Worm (Caenorhabditis elegans): ENCODE measurements around the gene F32E10.8.

Gene F32E10.8

DNA sequence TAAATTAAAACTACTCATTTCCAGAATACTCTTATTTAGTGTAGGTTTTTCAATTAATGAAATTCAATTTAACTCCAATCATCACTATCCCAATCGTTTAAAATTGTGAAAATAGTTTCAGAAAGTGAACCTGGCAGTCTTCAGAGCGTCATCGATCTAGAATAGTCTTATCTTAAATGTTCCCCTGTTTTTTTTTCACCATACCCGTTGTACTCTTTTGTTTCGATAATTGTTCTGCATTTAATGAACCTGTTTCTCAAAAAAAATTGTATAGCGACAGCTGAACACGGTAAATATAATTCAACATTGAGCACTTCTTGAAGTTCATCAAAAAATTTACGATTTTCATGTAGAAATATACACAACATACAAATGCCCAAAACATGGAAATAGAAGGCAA is 16.2 kb upstream of the F32E10.8 start (continued):
- TF ChIP-seq ZK546.5 (tag; optimal IDR thresholded peaks at IDR 0.05): no peak
- no peak for TF ChIP-seq pha-4 (GFP tag; IDR thresholded peaks at IDR 0.05)
- TF ChIP-seq pha-4 (tag; optimal IDR thresholded peaks at IDR 0.05): no peak
- no peak for TF ChIP-seq egl-43 (GFP tag; IDR thresholded peaks at IDR 0.05)
- TF ChIP-seq T20F7.1 (GFP tag; optimal IDR thresholded peaks at IDR 0.05): peak; percentile 30
- no peak for TF ChIP-seq saeg-2 (GFP tag; IDR thresholded peaks at IDR 0.05)
- no peak for TF ChIP-seq gei-8 (GFP tag; optimal IDR thresholded peaks at IDR 0.05)
- TF ChIP-seq nhr-237 (tag; optimal IDR thresholded peaks at IDR 0.05): no peak
- TF ChIP-seq Y75B8A.6 (GFP tag; IDR thresholded peaks at IDR 0.05): no peak
- TF ChIP-seq mdl-1 (tag; optimal IDR thresholded peaks at IDR 0.05): no peak
- no peak for TF ChIP-seq sdz-12 (GFP tag; optimal IDR thresholded peaks at IDR 0.05)
- no peak for TF ChIP-seq lin-29 (GFP tag; IDR thresholded peaks at IDR 0.05)
- no peak for TF ChIP-seq lin-15B (tag; optimal IDR thresholded peaks at IDR 0.05)
- TF ChIP-seq ceh-28 (tag; optimal IDR thresholded peaks at IDR 0.05): no peak
- TF ChIP-seq ces-1 (GFP tag; optimal IDR thresholded peaks at IDR 0.05): no peak
- TF ChIP-seq hlh-30 (tag; optimal IDR thresholded peaks at IDR 0.05; ENCODE audit: insufficient read depth): no peak
- TF ChIP-seq nhr-28 (tag; optimal IDR thresholded peaks at IDR 0.05): no peak
- TF ChIP-seq F44E2.7 (GFP tag; IDR thresholded peaks at IDR 0.05): no peak
- no peak for TF ChIP-seq daf-8 (GFP tag; IDR thresholded peaks at IDR 0.05)
- no peak for TF ChIP-seq zfp-2 (tag; optimal IDR thresholded peaks at IDR 0.05)
- no peak for TF ChIP-seq tag-97 (GFP tag; IDR thresholded peaks at IDR 0.05)
- TF ChIP-seq nhr-11 (tag; optimal IDR thresholded peaks at IDR 0.05): no peak
- TF ChIP-seq R02D3.7 (tag; optimal IDR thresholded peaks at IDR 0.05): no peak
- no peak for TF ChIP-seq lir-3 (tag; optimal IDR thresholded peaks at IDR 0.05)
- peak; percentile 83 for TF ChIP-seq aha-1 (tag)
- 0 out of 2 replicates have a peak, but pooled peaks have one; percentile 24 for TF ChIP-seq zfp-3 (GFP tag; conservative IDR thresholded peaks at IDR 0.05)

DNA sequence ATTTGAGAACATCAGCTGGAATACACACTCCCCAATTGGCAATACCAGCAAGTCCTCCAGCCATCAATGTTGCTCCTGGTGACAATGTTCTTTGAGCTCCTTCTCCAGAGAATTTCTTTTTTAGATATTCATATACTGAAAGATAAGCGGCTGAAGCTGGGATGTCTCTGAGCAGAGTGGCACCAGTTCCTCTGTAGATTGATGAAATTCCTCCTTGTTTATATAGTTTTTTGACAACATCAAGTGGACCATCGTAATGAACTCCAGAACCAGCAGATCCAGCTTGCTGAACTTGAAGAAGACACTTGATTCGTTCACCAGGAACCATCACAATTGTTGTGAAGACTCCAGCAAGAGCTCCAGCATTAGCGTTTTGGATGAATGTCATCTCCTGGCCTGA is 15.3 kb upstream of the F32E10.8 start:
- no peak for TF ChIP-seq daf-8 (GFP tag; IDR thresholded peaks at IDR 0.05)
- TF ChIP-seq lin-29 (GFP tag; IDR thresholded peaks at IDR 0.05): no peak
- TF ChIP-seq aha-1 (tag): peak; percentile 70
- peak in 1 of 2 experiments; percentile 74 for TF ChIP-seq unc-62 (GFP tag; optimal IDR thresholded peaks at IDR 0.05 in 1 of 2)
- no peak for TF ChIP-seq unc-62 (tag; optimal IDR thresholded peaks at IDR 0.05)
- no peak for TF ChIP-seq ces-1 (GFP tag; optimal IDR thresholded peaks at IDR 0.05)

DNA sequence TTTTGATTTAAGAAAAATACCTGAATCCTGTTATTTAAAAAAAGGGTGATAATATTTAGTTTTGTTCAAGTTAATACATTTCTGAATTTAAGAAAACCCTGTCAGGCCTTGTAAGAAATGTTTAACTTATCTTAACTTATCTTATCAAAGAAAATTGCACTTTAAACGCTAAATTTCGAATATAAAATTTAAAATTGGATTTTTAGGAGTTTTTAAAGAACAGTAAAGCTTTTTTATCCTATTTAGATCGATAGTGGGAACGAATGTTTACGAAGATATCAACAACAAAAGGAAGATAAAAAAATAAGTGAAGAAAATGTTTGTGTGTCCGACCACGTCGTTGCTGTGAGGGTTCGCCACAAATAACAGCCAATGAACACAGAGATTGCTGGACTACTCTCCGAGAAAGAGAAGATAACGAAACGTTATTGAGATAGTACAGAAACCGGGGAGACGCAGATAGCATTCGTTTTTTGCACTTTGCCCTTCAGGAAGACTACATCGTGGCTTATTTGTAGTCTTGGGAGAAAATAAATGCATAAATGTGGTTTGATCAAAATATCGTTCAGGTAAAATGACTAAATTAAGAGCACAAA is 14.4 kb upstream of the F32E10.8 start, which contains the start of gene dif-1:
TSS of gene dif-1 (minus strand) at position 51 of the 596 bp plus-strand sequence.
- no peak for TF ChIP-seq ztf-11 (tag; optimal IDR thresholded peaks at IDR 0.05)
- TF ChIP-seq nhr-111 (GFP tag; optimal IDR thresholded peaks at IDR 0.05): no peak
- TF ChIP-seq nhr-42 (GFP tag; IDR thresholded peaks at IDR 0.05): no peak
- TF ChIP-seq unc-62 (GFP tag; optimal IDR thresholded peaks at IDR 0.05 in 1 of 2): peak in 1 of 2 experiments; percentile 89
- TF ChIP-seq unc-62 (tag; optimal IDR thresholded peaks at IDR 0.05): no peak
- TF ChIP-seq mxl-2 (GFP tag; conservative IDR thresholded peaks at IDR 0.05): no peak
- TF ChIP-seq vab-7 (GFP tag; IDR thresholded peaks at IDR 0.05): no peak
- no peak for TF ChIP-seq skn-1 (tag; optimal IDR thresholded peaks at IDR 0.05)
- TF ChIP-seq mep-1 (tag; optimal IDR thresholded peaks at IDR 0.05): peak; percentile 66
- TF ChIP-seq hmg-1.1 (GFP tag; IDR thresholded peaks at IDR 0.05): no peak
- no peak for TF ChIP-seq T26A8.4 (GFP tag; IDR thresholded peaks at IDR 0.05)
- peak; percentile 2 for TF ChIP-seq nhr-10 (tag; optimal IDR thresholded peaks at IDR 0.05)
- TF ChIP-seq hlh-30 (tag; optimal IDR thresholded peaks at IDR 0.05; ENCODE audit: insufficient read depth): peak; percentile 27
- TF ChIP-seq pha-4 (GFP tag; IDR thresholded peaks at IDR 0.05): no peak
- peak; percentile 29 for TF ChIP-seq pha-4 (tag; optimal IDR thresholded peaks at IDR 0.05)
- TF ChIP-seq ceh-62 (tag; optimal IDR thresholded peaks at IDR 0.05): no peak
- TF ChIP-seq tag-97 (GFP tag; IDR thresholded peaks at IDR 0.05): no peak
- no peak for TF ChIP-seq madf-5 (GFP tag; IDR thresholded peaks at IDR 0.05)
- TF ChIP-seq sdz-12 (GFP tag; optimal IDR thresholded peaks at IDR 0.05): no peak
- TF ChIP-seq cey-2 (tag; optimal IDR thresholded peaks at IDR 0.05; ENCODE audit: borderline replicate concordance, insufficient read depth): no peak
- no peak for TF ChIP-seq snpc-4 (tag; optimal IDR thresholded peaks at IDR 0.05)
- peak in 1 of 2 experiments; percentile 40 for TF ChIP-seq lsy-2 (tag; optimal IDR thresholded peaks at IDR 0.05)
- TF ChIP-seq lin-13 (GFP tag; optimal IDR thresholded peaks at IDR 0.05): peak; percentile 31
- no peak for TF ChIP-seq egl-27 (tag; optimal IDR thresholded peaks at IDR 0.05)
- TF ChIP-seq zip-2 (tag; optimal IDR thresholded peaks at IDR 0.05): no peak
- TF ChIP-seq zfp-2 (tag; optimal IDR thresholded peaks at IDR 0.05): no peak
- TF ChIP-seq T20F7.1 (GFP tag; optimal IDR thresholded peaks at IDR 0.05): peak; percentile 69
- TF ChIP-seq snpc-1.2 (GFP tag; IDR thresholded peaks at IDR 0.05): no peak
- TF ChIP-seq mdl-1 (tag; optimal IDR thresholded peaks at IDR 0.05): peak in 1 of 2 experiments; percentile 33
- peak; percentile 63 for TF ChIP-seq dmd-6 (GFP tag; IDR thresholded peaks at IDR 0.05)
